Fruit fly (Drosophila melanogaster) whole organism: ENCODE data around the gene Klp10A.
"Not testable (repeated sequence)": the region's sequence is repeated elsewhere in the genome, so short reads cannot be mapped to it uniquely, and the experiment has no call there.

Experiments used
- CG8478 ChIP-seq: fragments of >200 bp; optimal IDR thresholded peaks from 2 replicates; lab custom pipeline; 2018; ENCODE audit warnings: inconsistent platforms
- Dll ChIP-seq: fragments of >200 bp; optimal IDR thresholded peaks from 2 replicates; lab custom pipeline; 2017
- EcR ChIP-seq, 2 experiments: fragments of >200 bp; optimal IDR thresholded peaks; 2 replicates each; lab custom pipeline; 2017; ENCODE audit warnings: missing biosample characterization in 2 of 2, missing genetic modification characterization in 2 of 2, missing genetic modification reagents in 2 of 2
- pan ChIP-seq: fragments of >200 bp; optimal IDR thresholded peaks from 2 replicates; lab custom pipeline; 2017
- psq ChIP-seq: fragments of >200 bp; optimal IDR thresholded peaks from 2 replicates; lab custom pipeline; 2017
- usp ChIP-seq: fragments of >200 bp; optimal IDR thresholded peaks from 2 replicates; lab custom pipeline; 2017; ENCODE audit warnings: missing biosample characterization, missing genetic modification characterization, mixed read lengths

Gene Klp10A

DNA sequence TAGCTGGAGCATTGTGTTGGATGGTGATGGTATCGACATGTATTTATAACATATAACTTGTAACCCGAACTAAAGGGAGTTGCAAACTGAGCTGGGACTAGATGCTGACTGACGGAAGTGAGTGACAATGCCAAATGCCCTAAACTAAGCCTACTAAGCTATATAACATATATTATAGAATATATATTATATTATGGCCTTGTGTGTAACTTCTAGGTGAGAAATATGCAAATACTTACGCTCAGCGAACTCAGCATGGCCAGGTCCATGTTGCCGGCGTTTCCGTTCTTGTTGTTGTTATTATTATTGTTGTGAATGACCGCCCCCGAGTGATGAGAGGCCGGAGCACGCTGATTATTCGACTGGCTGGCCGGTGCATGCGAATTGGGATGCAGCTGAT is 4.6 kb downstream of the Klp10A start, which contains the start of gene CG44385:
CG44385 (minus strand) TSS at position 101 of the 400 bp plus-strand sequence.
- TF ChIP-seq CG8478 (lab: Kevin White, UChicago), result no peak

DNA sequence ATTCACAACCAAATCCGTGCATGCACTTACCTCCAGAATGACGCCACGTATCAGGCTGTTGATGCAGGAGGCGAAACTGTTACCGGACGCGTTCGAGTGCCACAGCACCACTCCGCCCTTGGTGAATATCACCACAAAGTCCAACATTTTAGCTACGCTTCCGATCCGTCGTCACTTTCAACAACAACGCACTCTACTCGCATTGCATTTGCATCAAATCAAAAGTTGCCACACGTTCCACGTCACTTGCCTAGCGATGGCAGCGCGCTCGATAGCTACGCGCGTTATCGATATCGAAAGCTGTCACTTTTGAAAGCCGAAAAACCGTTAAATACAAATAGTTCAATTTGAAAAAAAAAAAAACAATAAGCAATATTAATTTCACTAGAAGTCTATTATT is 8.1 kb downstream of the Klp10A start, which contains the start of gene SrpRalpha:
SrpRalpha (minus strand) TSS at position 260 of the 400 bp plus-strand sequence.
- no peak for TF ChIP-seq EcR (GFP tag; optimal IDR thresholded peaks at IDR 0.05; lab: Kevin White, UChicago)
- TF ChIP-seq psq, result no peak
- no peak for TF ChIP-seq Dll (lab: Kevin White, UChicago)
- TF ChIP-seq pan, result no peak
- TF ChIP-seq usp (GFP tag; lab: Kevin White, UChicago), result no peak
- no peak for TF ChIP-seq CG8478 (lab: Kevin White, UChicago)

DNA sequence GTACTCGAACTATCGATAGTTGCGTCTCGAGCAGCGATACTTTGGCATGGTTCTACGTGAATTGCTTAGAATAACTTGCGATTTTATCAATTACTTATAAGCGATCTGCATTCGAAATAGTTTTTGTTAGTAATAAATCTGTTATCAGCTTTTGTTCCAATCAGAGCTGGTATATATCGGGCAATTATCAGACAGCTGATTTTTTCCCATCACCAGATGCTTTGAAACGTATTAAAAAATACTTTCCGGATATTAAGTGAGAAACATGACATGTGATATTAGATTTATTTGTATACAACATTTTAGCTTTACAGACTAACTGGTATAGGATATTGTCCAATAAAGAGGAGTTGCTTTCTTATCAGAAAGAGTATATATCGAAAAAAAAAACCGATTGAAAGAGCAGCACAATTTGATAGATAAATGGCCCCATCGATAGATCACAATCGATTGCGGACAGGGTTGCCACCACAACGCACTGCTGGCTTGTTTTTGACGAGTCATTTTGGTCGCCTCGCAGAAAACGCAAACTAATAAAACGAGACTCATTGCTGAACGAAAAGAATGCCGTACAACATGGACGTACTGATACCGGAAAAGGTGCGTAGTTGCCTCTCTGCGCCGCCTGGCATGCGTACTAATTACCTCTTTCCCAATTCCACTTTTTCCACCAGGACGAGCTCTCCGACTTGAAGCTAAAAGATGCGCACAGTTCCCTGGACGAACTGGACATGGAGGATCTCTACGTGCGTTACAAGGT is 12.0 kb downstream of the Klp10A start, which contains the start of gene Rpt3:
Rpt3 (plus strand) TSS at position 353 of the 760 bp plus-strand sequence.
- TF ChIP-seq EcR (GFP tag; optimal IDR thresholded peaks at IDR 0.05; lab: Kevin White, UChicago) (no peak), psq (no peak), CG8478 (lab: Kevin White, UChicago) (no peak), usp (GFP tag; lab: Kevin White, UChicago) (no peak)

DNA sequence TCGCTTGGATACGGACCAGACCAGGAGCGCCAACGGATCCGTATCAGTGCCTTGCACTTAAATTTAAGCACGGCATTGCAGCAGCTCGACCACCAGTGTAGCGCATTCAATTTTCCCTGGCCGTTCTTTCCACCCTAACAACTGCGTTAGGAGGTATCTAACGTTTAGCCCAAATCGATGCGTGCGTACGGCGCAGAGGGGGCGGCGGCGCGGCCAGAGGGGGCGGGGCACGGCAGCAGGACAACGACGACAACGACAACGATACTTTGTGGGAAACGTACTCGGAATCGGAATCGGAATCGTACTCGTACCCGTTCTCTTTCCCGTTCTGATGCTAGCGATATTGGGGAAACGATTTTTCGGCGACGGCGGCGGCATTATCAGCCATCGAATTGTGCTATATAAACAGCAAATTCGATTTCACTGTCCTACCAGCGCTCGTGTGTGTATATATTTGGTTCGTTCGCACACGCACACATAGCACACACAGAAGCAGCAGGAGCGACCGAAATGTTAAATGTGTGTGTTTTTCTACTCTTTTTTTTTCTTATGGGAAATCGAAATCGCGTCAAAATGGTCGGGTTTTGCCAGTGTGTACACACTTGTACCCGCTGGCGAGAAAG is 12.7 kb downstream of the Klp10A start, which contains the start of gene CG11122:
CG11122 (minus strand) TSS at position 601 of the 623 bp plus-strand sequence.
- no peak for TF ChIP-seq Dll (lab: Kevin White, UChicago)
- TF ChIP-seq usp (GFP tag; lab: Kevin White, UChicago), result no peak
- no peak for TF ChIP-seq pan

DNA sequence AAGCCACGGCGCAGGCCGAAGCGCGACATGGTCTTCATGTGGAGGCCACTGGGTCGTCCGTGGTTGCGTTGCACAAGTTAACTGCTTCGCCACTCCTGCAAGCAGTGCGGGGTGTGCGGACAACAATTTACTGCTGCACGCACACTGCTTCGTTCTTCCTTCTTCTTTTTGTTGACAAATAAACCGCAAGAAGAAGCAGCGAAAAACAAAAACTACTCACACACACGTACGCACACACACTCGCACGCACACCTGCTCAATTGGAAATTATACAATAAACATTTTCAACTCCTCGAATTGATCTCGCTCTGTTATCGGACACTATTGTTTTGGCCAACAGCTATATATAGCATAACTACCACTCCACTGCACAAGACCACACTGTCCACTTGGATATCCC is 13.4 kb downstream of the Klp10A start:
- no peak for TF ChIP-seq Dll (lab: Kevin White, UChicago)
- TF ChIP-seq usp (GFP tag; lab: Kevin White, UChicago), result no peak
- no peak for TF ChIP-seq EcR (GFP tag; optimal IDR thresholded peaks at IDR 0.05; lab: Kevin White, UChicago)
- no peak for TF ChIP-seq pan
- no peak for TF ChIP-seq CG8478 (lab: Kevin White, UChicago)
- TF ChIP-seq psq, result no peak

DNA sequence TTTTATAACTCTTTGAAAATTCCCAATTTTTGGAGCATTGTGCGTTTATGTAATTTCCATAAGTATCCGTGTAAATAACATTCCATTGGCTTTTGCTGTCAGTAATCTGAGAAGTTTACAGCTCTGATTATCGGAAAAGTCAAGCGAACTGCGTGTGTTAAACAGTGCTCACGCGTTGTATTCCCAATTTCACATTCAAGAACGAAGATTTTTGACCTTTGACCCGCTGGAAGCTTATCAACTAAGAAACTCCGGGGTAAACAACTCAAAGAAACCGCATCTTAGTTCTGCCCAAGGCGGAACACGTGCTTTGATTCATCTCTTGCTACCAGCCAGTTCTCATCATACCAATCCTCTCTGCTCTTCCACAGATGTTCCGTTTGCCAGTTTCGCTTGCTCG is 27.2 kb downstream of the Klp10A start:
- TF ChIP-seq psq, result no peak
- TF ChIP-seq CG8478 (lab: Kevin White, UChicago), result no peak
- TF ChIP-seq Dll (lab: Kevin White, UChicago), result no peak
- TF ChIP-seq usp (GFP tag; lab: Kevin White, UChicago), result no peak
- no peak for TF ChIP-seq pan
- TF ChIP-seq EcR (GFP tag; optimal IDR thresholded peaks at IDR 0.05; lab: Kevin White, UChicago), result no peak

DNA sequence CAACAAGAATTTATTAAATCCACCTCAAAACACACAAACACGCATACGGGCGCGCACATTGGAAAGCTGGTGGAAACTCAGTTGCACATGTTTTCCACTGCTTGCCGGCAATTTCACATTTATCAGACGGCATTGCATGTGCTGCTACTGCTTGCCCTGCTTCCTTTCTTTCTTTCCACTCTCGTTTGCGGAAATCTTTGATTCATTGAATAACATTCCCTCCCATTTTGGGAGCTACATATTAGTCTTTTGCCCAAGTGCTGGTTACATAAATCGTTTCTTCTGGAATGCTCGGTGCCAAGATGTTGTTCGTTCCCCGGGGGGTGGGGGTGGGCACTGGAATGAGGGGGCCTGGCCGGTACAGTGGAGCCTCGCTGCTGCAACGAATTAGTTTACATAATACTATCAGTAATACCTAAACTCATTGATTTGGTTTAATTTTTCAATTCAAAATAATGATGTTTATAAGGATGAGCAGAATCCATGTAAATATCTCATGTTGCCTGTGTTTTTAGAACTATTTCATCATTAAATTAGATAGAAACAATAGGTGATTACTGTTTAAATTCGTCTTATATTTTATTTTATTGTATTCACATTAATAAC is 28.0 kb downstream of the Klp10A start:
- TF ChIP-seq EcR (GFP tag; optimal IDR thresholded peaks at IDR 0.05; lab: Kevin White, UChicago), result no peak
- TF ChIP-seq pan, result no peak
- TF ChIP-seq usp (GFP tag; lab: Kevin White, UChicago), result no peak
- TF ChIP-seq psq, result no peak
- no peak for TF ChIP-seq Dll (lab: Kevin White, UChicago)

DNA sequence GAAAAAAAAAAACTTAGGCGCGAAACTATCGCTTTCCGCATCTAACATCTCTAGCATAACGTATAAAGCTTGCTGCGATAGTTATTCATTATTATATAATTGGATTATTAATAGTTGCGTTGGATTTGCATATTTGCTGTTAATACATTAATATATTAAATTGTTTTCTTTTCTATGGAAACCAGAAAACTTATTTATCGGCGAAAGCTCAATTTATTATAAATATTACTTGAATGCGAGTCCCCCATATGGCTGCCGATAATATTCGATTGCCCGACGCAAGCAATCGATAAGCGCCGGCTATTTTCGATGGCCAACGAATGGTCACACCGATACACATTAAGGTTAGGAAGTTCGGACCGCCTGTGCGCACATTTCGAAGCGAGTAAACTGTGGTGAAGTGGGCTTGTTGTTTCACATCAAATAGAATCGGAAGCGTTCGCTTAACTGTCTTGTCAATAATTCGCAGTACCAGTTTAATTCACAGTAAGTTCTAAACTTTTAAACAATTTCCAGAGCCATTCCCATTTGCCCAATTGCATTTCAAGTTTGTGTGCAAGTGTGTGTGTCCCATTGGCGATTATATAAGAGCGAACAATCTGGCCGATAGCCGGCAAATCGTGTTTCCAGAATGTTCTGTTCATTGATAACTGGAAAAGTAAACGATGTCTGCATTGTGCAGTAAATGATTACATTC is 28.6 kb downstream of the Klp10A start, which contains the start of gene Hsp60A:
Hsp60A (plus strand) TSS at position 335 of the 697 bp plus-strand sequence.
- TF ChIP-seq pan, result no peak
- TF ChIP-seq EcR (GFP tag; optimal IDR thresholded peaks at IDR 0.05; lab: Kevin White, UChicago), result no peak
- no peak for TF ChIP-seq CG8478 (lab: Kevin White, UChicago)
- TF ChIP-seq usp (GFP tag; lab: Kevin White, UChicago), result no peak
- no peak for TF ChIP-seq psq
- TF ChIP-seq Dll (lab: Kevin White, UChicago), result no peak

DNA sequence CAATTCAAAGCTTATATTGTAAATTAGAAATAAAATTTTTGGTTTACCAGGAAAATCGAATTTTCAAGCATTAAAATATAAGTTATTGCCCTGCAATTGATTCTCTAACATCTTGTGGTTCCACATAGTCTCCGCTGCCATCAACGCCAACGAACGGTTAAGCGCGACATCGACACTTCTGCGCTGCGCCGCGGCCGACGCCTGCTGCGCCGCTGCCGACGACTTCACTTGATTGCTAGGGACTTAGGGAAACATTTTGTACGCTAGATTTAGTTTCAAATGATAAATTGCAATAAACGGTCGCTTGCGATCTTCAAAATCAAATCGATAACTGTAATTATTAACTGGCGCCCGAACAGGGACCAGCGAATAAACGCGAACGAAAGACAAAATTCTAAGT is 40.9 kb downstream of the Klp10A start, which contains the start of gene CG42249:
CG42249 (plus strand) TSS at position 301 of the 400 bp plus-strand sequence.
- not testable (repeated sequence) for TF ChIP-seq pan; CG8478 (lab: Kevin White, UChicago); EcR (GFP tag; optimal IDR thresholded peaks at IDR 0.05; lab: Kevin White, UChicago)

DNA sequence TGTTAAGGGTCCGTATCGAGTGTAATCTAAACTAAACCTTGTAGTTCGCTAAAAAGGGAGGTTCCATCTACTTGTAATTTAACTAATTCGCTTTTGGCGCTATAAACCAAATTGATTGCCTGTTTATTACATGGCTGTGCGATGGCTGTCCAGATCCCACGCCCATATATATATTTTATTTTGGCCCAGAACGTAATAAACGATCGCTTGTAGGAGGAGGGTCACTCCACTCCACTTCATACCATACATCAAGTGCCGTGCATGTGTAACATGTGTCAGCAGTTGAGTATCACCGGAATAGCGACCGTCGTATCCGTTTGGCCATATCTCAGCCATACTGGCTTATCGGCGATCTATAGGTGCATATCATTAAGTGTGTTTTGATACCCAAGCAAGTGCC is 41.6 kb downstream of the Klp10A start:
- TF ChIP-seq pan, result no peak
- no peak for TF ChIP-seq Dll (lab: Kevin White, UChicago)
- no peak for TF ChIP-seq psq

DNA sequence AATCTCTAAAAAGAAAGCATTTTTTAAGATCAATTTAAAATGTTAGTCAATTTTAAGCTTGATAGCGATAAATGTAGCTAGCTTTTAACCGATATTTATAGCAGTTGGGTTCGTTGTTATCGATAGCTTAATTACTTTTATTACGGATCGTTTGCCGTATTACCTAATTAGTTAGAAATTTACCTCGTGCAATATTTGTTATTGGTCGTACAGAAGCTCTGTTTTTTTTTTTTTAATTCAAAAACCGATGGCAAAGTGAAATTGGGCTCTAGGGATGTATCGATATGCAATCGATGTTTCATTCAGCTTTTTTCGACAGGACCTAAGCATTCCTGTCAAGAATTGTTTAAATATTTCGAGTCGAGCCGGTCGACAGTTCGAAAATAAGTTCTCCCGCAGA is 44.7 kb downstream of the Klp10A start, which contains the start of gene CG2061:
CG2061 (plus strand) TSS at position 292 of the 400 bp plus-strand sequence.
- TF ChIP-seq CG8478 (lab: Kevin White, UChicago) (no peak), usp (GFP tag; lab: Kevin White, UChicago) (no peak), pan (no peak), EcR (GFP tag; optimal IDR thresholded peaks at IDR 0.05; lab: Kevin White, UChicago) (no peak), Dll (lab: Kevin White, UChicago) (no peak), psq (no peak)

DNA sequence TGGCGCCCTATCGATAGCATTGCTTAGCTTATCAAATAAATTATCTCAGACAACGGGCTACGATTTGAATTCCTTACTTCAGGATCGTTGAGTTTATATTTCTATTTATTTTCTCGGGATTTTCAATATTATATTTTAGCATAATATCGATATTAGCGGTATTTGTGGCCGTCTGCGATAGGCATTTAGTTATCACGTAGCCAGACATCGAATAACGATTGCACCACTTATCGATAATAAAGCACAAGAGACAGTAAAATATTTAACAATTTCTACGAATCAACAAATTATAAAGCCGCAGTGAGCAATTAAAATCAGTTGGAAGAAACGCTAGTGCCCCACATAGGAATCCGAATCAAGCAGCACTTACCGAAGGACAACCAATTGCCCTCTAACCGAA is 46.8 kb downstream of the Klp10A start, which contains the start of gene CG2076:
CG2076 (plus strand) TSS at position 50 of the 400 bp plus-strand sequence.
- no peak for TF ChIP-seq psq
- no peak for TF ChIP-seq Dll (lab: Kevin White, UChicago)
- TF ChIP-seq CG8478 (lab: Kevin White, UChicago), result no peak
- TF ChIP-seq usp (GFP tag; lab: Kevin White, UChicago), result no peak
- no peak for TF ChIP-seq pan
- TF ChIP-seq EcR (GFP tag; optimal IDR thresholded peaks at IDR 0.05; lab: Kevin White, UChicago), result no peak
